Fruit fly (Drosophila melanogaster) whole organism, prepupa: ENCODE measurements around the gene Roc1b.

Experiments
- CG10631 ChIP-seq: fragments of 200-800 bp; sonication (Bioruptor generic); optimal IDR thresholded peaks from 2 replicates; lab custom pipeline; 2016; ENCODE audit warnings: missing biosample characterization, missing genetic modification characterization
- CG10669 ChIP-seq: fragments of 200-800 bp; sonication (Bioruptor generic); optimal IDR thresholded peaks from 3 replicates; lab custom pipeline; 2018; ENCODE audit warnings: missing biosample characterization, mild to moderate bottlenecking, missing genetic modification characterization, moderate library complexity
- CG11294 ChIP-seq: fragments of 200-800 bp; sonication (Bioruptor generic); IDR thresholded peaks from 2 replicates; pipeline ENCODE4 v1.3.6; 2022; ENCODE audit warnings: missing biosample characterization, missing genetic modification characterization
- CG11762 ChIP-seq: fragments of 200-800 bp; sonication (Bioruptor generic); optimal IDR thresholded peaks from 3 replicates; lab custom pipeline; 2016; ENCODE audit warnings: missing biosample characterization, missing genetic modification characterization; ENCODE audit not compliant: insufficient read depth
- CG11902 ChIP-seq: fragments of 200-800 bp; sonication (Bioruptor generic); optimal IDR thresholded peaks from 3 replicates; lab custom pipeline; 2016; ENCODE audit warnings: missing biosample characterization, missing genetic modification characterization
- CG15336 ChIP-seq: fragments of 200-800 bp; sonication (Bioruptor generic); IDR thresholded peaks from 2 replicates; pipeline ENCODE4 v1.3.6; 2022; ENCODE audit warnings: missing biosample characterization, missing genetic modification characterization
- CG1621 ChIP-seq: fragments of 200-800 bp; sonication (Bioruptor generic); optimal IDR thresholded peaks from 3 replicates; lab custom pipeline; 2018; ENCODE audit warnings: missing biosample characterization, mild to moderate bottlenecking, missing genetic modification characterization
- CG16779 ChIP-seq: fragments of 200-800 bp; sonication (Bioruptor generic); optimal IDR thresholded peaks from 3 replicates; lab custom pipeline; 2017; ENCODE audit warnings: missing biosample characterization, mild to moderate bottlenecking, missing genetic modification characterization
- CG3032 ChIP-seq: fragments of 200-800 bp; optimal IDR thresholded peaks from 2 replicates; lab custom pipeline; 2019; ENCODE audit warnings: missing biosample characterization, mild to moderate bottlenecking, missing genetic modification characterization, moderate library complexity
- CG31627 ChIP-seq: fragments of 200-800 bp; sonication (Bioruptor generic); optimal IDR thresholded peaks from 3 replicates; lab custom pipeline; 2016; ENCODE audit warnings: missing biosample characterization, missing genetic modification characterization
- CG32006 ChIP-seq: fragments of 200-800 bp; sonication (Bioruptor generic); optimal IDR thresholded peaks from 3 replicates; lab custom pipeline; 2017; ENCODE audit warnings: missing biosample characterization, mild to moderate bottlenecking, missing genetic modification characterization
- CG6163 ChIP-seq: fragments of 200-800 bp; sonication (Bioruptor generic); IDR thresholded peaks from 3 replicates; pipeline ENCODE4 v1.3.6; 2022; ENCODE audit warnings: missing biosample characterization, missing genetic modification characterization
- CG6792 ChIP-seq: fragments of 200-800 bp; sonication (Bioruptor generic); optimal IDR thresholded peaks from 3 replicates; lab custom pipeline; 2016; ENCODE audit warnings: missing biosample characterization, missing genetic modification characterization
- CG6808 ChIP-seq: fragments of 200-800 bp; sonication (Bioruptor generic); optimal IDR thresholded peaks from 3 replicates; lab custom pipeline; 2017; ENCODE audit warnings: missing biosample characterization, missing genetic modification characterization, mild to moderate bottlenecking, moderate library complexity, missing genetic modification reagents
- CG6854 ChIP-seq: fragments of 200-800 bp; sonication (Bioruptor generic); optimal IDR thresholded peaks from 2 replicates; lab custom pipeline; 2017; ENCODE audit warnings: missing biosample characterization, mild to moderate bottlenecking, missing genetic modification characterization
- CG8119 ChIP-seq: fragments of 200-800 bp; sonication (Bioruptor generic); IDR thresholded peaks from 3 replicates; pipeline ENCODE4 v1.3.6; 2022; ENCODE audit warnings: missing biosample characterization, missing genetic modification characterization
- CG8319 ChIP-seq: fragments of 200-800 bp; sonication (Bioruptor generic); optimal IDR thresholded peaks from 3 replicates; lab custom pipeline; 2016; ENCODE audit warnings: missing biosample characterization, missing genetic modification characterization
- Eip75B ChIP-seq: fragments of 200-800 bp; sonication (Bioruptor generic); optimal IDR thresholded peaks from 3 replicates; lab custom pipeline; 2016; ENCODE audit warnings: missing biosample characterization, missing genetic modification characterization
- Eip78C ChIP-seq: fragments of 200-800 bp; sonication (Bioruptor generic); peaks from one replicate; lab custom pipeline; 2016; ENCODE audit warnings: missing biosample characterization, missing genetic modification characterization
- Eip93F ChIP-seq: fragments of 200-800 bp; sonication (Bioruptor generic); optimal IDR thresholded peaks from 2 replicates; lab custom pipeline; 2016; ENCODE audit warnings: missing biosample characterization, mild to moderate bottlenecking, missing genetic modification characterization
- Gug ChIP-seq: fragments of 200-800 bp; sonication (Bioruptor generic); IDR thresholded peaks from 2 replicates; pipeline ENCODE4 v1.3.6; 2022; ENCODE audit warnings: missing biosample characterization, missing genetic modification characterization
- Hr39 ChIP-seq: fragments of 200-800 bp; sonication (Bioruptor generic); optimal IDR thresholded peaks from 2 replicates; lab custom pipeline; 2016; ENCODE audit warnings: missing biosample characterization, missing genetic modification characterization
- Lpt ChIP-seq: fragments of 200-800 bp; sonication (Bioruptor generic); optimal IDR thresholded peaks from 3 replicates; lab custom pipeline; 2016; ENCODE audit warnings: missing biosample characterization, missing genetic modification characterization
- Met ChIP-seq: fragments of 200-800 bp; sonication (Bioruptor generic); optimal IDR thresholded peaks from 3 replicates; lab custom pipeline; 2016; ENCODE audit warnings: missing biosample characterization, missing genetic modification characterization
- OdsH ChIP-seq: fragments of 200-800 bp; sonication (Bioruptor generic); optimal IDR thresholded peaks from 3 replicates; lab custom pipeline; 2016; ENCODE audit warnings: missing biosample characterization, missing genetic modification characterization
- Sox15 ChIP-seq: fragments of 200-800 bp; sonication (Bioruptor generic); optimal IDR thresholded peaks from 3 replicates; lab custom pipeline; 2016; ENCODE audit warnings: missing biosample characterization, missing genetic modification characterization
- cyc ChIP-seq: fragments of 200-800 bp; sonication (Bioruptor generic); optimal IDR thresholded peaks from 3 replicates; lab custom pipeline; 2016; ENCODE audit warnings: missing biosample characterization, missing genetic modification characterization
- dsx ChIP-seq: fragments of 200-800 bp; optimal IDR thresholded peaks from 3 replicates; lab custom pipeline; 2019; ENCODE audit warnings: missing biosample characterization, mild to moderate bottlenecking, missing genetic modification characterization, moderate library complexity; ENCODE audit not compliant: poor library complexity, severe bottlenecking
- eg ChIP-seq: fragments of 200-800 bp; sonication (Bioruptor generic); IDR thresholded peaks from 3 replicates; pipeline ENCODE4 v1.3.6; 2022; ENCODE audit warnings: missing biosample characterization, missing genetic modification characterization
- esn ChIP-seq: fragments of 200-800 bp; sonication (Bioruptor generic); optimal IDR thresholded peaks from 2 replicates; lab custom pipeline; 2016; ENCODE audit warnings: missing biosample characterization, mild to moderate bottlenecking, missing genetic modification characterization, moderate library complexity
- fd59A ChIP-seq: fragments of 200-800 bp; sonication (Bioruptor generic); optimal IDR thresholded peaks from 2 replicates; lab custom pipeline; 2017; ENCODE audit warnings: missing biosample characterization, mild to moderate bottlenecking, missing genetic modification characterization, missing genetic modification reagents
- net ChIP-seq: fragments of 200-800 bp; sonication (Bioruptor generic); optimal IDR thresholded peaks from 3 replicates; lab custom pipeline; 2016; ENCODE audit warnings: missing biosample characterization, missing genetic modification characterization
- pdm3 ChIP-seq: fragments of 200-800 bp; sonication (Bioruptor generic); optimal IDR thresholded peaks from 3 replicates; lab custom pipeline; 2016; ENCODE audit warnings: missing biosample characterization, missing genetic modification characterization
- salr ChIP-seq, 2 experiments: fragments of 200-800 bp; sonication (Bioruptor generic); optimal IDR thresholded peaks; 3 replicates each; lab custom pipeline; 2016 to 2018; ENCODE audit warnings: missing biosample characterization in 2 of 2, missing genetic modification characterization in 2 of 2, mild to moderate bottlenecking in 1 of 2
- spab ChIP-seq: fragments of 200-800 bp; sonication (Bioruptor generic); optimal IDR thresholded peaks from 2 replicates; lab custom pipeline; 2017; ENCODE audit warnings: missing biosample characterization, mild to moderate bottlenecking, missing genetic modification characterization, missing genetic modification reagents
- svp ChIP-seq: fragments of 200-800 bp; sonication (Bioruptor generic); peaks from one replicate; lab custom pipeline; 2016; ENCODE audit warnings: missing biosample characterization, missing genetic modification characterization
- vri ChIP-seq: fragments of 200-800 bp; sonication (Bioruptor generic); optimal IDR thresholded peaks from 3 replicates; lab custom pipeline; 2016; ENCODE audit warnings: missing biosample characterization, mild to moderate bottlenecking, missing genetic modification characterization

The Roc1b gene

dm6 chr3L:347641-348405 lies 10.0 kb upstream of the Roc1b start (continued):
- peak; percentile 84 for TF ChIP-seq Hr39 (GFP tag; lab: Kevin White, UChicago)
- peak; percentile 90 for TF ChIP-seq net (GFP tag; lab: Kevin White, UChicago)
- TF ChIP-seq CG15336 (GFP tag; lab: Robert Waterston, UW), result peak; percentile 91
- peak; percentile 82 to 91 for TF ChIP-seq salr (GFP tag; optimal IDR thresholded peaks at IDR 0.05; lab: Kevin White, UChicago)
- TF ChIP-seq Lpt (GFP tag; lab: Kevin White, UChicago), result peak; percentile 89
- no peak for TF ChIP-seq CG6854 (GFP tag; lab: Kevin White, UChicago)
- TF ChIP-seq CG31627 (GFP tag; lab: Kevin White, UChicago), result peak; percentile 88
- TF ChIP-seq Eip75B (GFP tag; lab: Kevin White, UChicago), result peak; percentile 88
- peak; percentile 81 for TF ChIP-seq CG16779 (tag; lab: Kevin White, UChicago)
- peak; percentile 79 for TF ChIP-seq CG6808 (GFP tag; lab: Kevin White, UChicago)

- TF ChIP-seq svp, result peak; percentile 57
- no peak for TF ChIP-seq Eip93F (GFP tag; lab: Kevin White, UChicago)
Observed at dm6 chr3L:348406-348743, 9.4 kb upstream of the Roc1b start.

DNA sequence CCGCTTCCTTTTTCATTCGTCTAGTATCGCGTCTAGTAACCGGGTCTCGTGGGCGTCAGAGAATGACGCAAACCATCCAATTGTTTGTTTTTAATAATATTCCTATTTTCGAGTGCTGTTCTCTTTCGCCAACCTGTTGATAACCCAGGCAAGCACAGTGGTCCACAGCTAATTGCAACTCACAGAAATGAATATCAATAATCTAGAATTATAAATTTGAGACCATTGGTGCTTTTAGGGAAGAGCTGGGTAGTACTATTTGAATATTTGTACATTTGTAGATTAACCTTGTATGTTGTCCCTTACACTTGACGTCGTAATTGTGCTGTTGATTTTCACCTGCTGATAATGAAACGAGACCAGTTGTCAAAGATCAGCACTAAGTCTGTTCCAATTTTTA lies 8.0 kb upstream of the Roc1b start:
- no peak for TF ChIP-seq CG6163 (GFP tag; lab: Robert Waterston, UW)
- TF ChIP-seq salr (GFP tag; optimal IDR thresholded peaks at IDR 0.05; lab: Kevin White, UChicago), result no peak
- TF ChIP-seq CG8119 (GFP tag; lab: Robert Waterston, UW), result no peak
- TF ChIP-seq CG10669 (GFP tag; lab: Kevin White, UChicago), result no peak
- TF ChIP-seq CG31627 (GFP tag; lab: Kevin White, UChicago), result no peak
- no peak for TF ChIP-seq CG10631 (GFP tag; lab: Kevin White, UChicago)
- TF ChIP-seq svp, result peak; percentile 94
- TF ChIP-seq pdm3, result no peak
- no peak for TF ChIP-seq CG1621 (tag; lab: Kevin White, UChicago)
- no peak for TF ChIP-seq Sox15 (GFP tag; lab: Kevin White, UChicago)
- TF ChIP-seq CG15336 (GFP tag; lab: Robert Waterston, UW), result 0 out of 2 replicates have a peak, but pooled peaks have one; percentile 14
- TF ChIP-seq dsx (GFP tag; lab: Kevin White, UChicago), result no peak
- TF ChIP-seq CG11902 (GFP tag; lab: Kevin White, UChicago), result no peak
- peak; percentile 31 for TF ChIP-seq vri (GFP tag; lab: Kevin White, UChicago)
- no peak for TF ChIP-seq CG8319 (GFP tag; lab: Kevin White, UChicago)
- TF ChIP-seq Eip78C (GFP tag; lab: Kevin White, UChicago), result peak; percentile 52
- TF ChIP-seq CG6792 (GFP tag; lab: Kevin White, UChicago), result no peak
- peak; percentile 22 for TF ChIP-seq Hr39 (GFP tag; lab: Kevin White, UChicago)
- peak; percentile 6 for TF ChIP-seq OdsH
- TF ChIP-seq Met (GFP tag; lab: Kevin White, UChicago), result no peak
- peak; percentile 13 for TF ChIP-seq esn
- TF ChIP-seq spab, result no peak

DNA sequence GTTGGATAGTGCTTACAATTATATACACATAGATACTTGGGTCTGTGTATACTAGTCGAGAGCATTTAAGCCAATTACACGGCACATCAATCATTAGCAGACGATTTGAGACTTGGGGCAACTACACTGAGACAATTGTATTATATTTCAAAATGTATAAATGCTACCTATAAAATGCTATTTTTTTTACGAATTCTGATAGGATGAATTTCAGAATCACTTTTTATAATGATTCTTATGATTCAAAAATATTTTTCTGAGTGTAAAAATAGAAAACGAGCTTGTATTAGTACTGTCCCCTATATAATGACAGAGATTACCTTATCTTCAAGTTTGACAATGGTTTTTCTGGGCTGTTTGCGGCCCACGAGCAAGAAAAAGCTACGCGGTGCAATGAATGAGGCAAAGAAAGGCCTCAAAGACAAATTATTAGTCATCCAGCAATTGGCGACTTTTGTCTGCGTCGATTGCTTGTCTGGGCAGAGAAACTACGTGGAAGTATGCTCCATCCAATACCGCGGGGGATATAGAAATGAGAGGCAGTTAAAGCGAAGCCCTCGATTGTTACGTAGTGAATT lies 7.0 kb upstream of the Roc1b start:
- TF ChIP-seq Gug (peak; percentile 67), esn (peak; percentile 63), CG11294 (GFP tag; lab: Robert Waterston, UW) (peak; percentile 47; the same call in 1 of the 2 replicates), Sox15 (GFP tag; lab: Kevin White, UChicago) (no peak), CG6792 (GFP tag; lab: Kevin White, UChicago) (no peak), CG3032 (peak; percentile 43), Hr39 (GFP tag; lab: Kevin White, UChicago) (no peak), Eip78C (GFP tag; lab: Kevin White, UChicago) (peak; percentile 90), CG31627 (GFP tag; lab: Kevin White, UChicago) (peak; percentile 17), CG11902 (GFP tag; lab: Kevin White, UChicago) (peak; percentile 25), CG6163 (GFP tag; lab: Robert Waterston, UW) (peak; percentile 66), CG8119 (GFP tag; lab: Robert Waterston, UW) (peak; percentile 76), Lpt (GFP tag; lab: Kevin White, UChicago) (no peak), CG15336 (GFP tag; lab: Robert Waterston, UW) (peak; percentile 73), cyc (peak; percentile 32), dsx (GFP tag; lab: Kevin White, UChicago) (peak; percentile 35), CG32006 (GFP tag; lab: Kevin White, UChicago) (no peak), CG11762 (GFP tag; lab: Kevin White, UChicago) (peak; percentile 26), eg (GFP tag; lab: Robert Waterston, UW) (peak; percentile 85), fd59A (GFP tag; lab: Kevin White, UChicago) (no peak), vri (GFP tag; lab: Kevin White, UChicago) (no peak)
